Fruit fly (Drosophila melanogaster): ENCODE results near the gene CG17919.
A peak's percentile ranks its signal among the peaks of the same experiment; 100 is the strongest.

CG17919 gene

dm6 chr3R:6303738-6304137, 40.1 kb upstream of the CG17919 start, which contains the start of gene CG46396:
Gene CG46396, plus strand, starts transcription at chr3R:6304038.
- TF ChIP-seq Scr (GFP tag; IDR thresholded peaks at IDR 0.05; ENCODE audit: partially characterized antibody) (no peak), shn (GFP tag; optimal IDR thresholded peaks at IDR 0.05) (no peak), CG10654 (GFP tag; optimal IDR thresholded peaks at IDR 0.05) (no peak)

- TF ChIP-seq Blimp-1 (GFP tag; optimal IDR thresholded peaks at IDR 0.05) (peak; percentile 31), CG4404 (GFP tag; IDR thresholded peaks at IDR 0.05) (no peak), dimm (GFP tag; IDR thresholded peaks at IDR 0.05) (no peak), NfI (GFP tag; optimal IDR thresholded peaks at IDR 0.05) (no peak), hb (GFP tag; IDR thresholded peaks at IDR 0.05; ENCODE audit: partially characterized antibody) (0 out of 3 replicates have a peak, but pooled peaks have one; percentile 28), CG17385 (GFP tag; optimal IDR thresholded peaks at IDR 0.05) (no peak)
These were observed 38.9 kb upstream of the CG17919 start, which contains the start of gene Osi16 for dm6 chr3R:6304947-6305346. Gene Osi16, plus strand, starts transcription at chr3R:6305247.

dm6 chr3R:6306584-6306983, 37.2 kb upstream of the CG17919 start, which contains the start of gene CG46026:
Gene CG46026, plus strand, starts transcription at chr3R:6306884.
- no peak for TF ChIP-seq CG4360 (GFP tag; IDR thresholded peaks at IDR 0.05)
- no peak for TF ChIP-seq salm (tag; optimal IDR thresholded peaks at IDR 0.05)
- TF ChIP-seq nerfin-2 (GFP tag; IDR thresholded peaks at IDR 0.05; ENCODE audit: partially characterized antibody) = no peak
- TF ChIP-seq Stat92E (GFP tag; optimal IDR thresholded peaks at IDR 0.05) = no peak
- no peak for TF ChIP-seq CG7556 (GFP tag; optimal IDR thresholded peaks at IDR 0.05)
- TF ChIP-seq sima (GFP tag; optimal IDR thresholded peaks at IDR 0.05) = no peak

dm6 chr3R:6309676-6310075, 34.2 kb upstream of the CG17919 start, which contains the start of gene CG31560:
Gene CG31560, plus strand, starts transcription at chr3R:6309976.
- TF ChIP-seq sima (GFP tag; optimal IDR thresholded peaks at IDR 0.05) (no peak), CG7271 (tag; optimal IDR thresholded peaks at IDR 0.05) (no peak), CG12236 (GFP tag; optimal IDR thresholded peaks at IDR 0.05) (no peak), CG2116 (GFP tag; optimal IDR thresholded peaks at IDR 0.05) (no peak), ranshi (GFP tag; IDR thresholded peaks at IDR 0.05) (no peak), CG7839 (tag; optimal IDR thresholded peaks at IDR 0.05) (no peak), CG15479 (GFP tag; optimal IDR thresholded peaks at IDR 0.05) (no peak), twi (tag; optimal IDR thresholded peaks at IDR 0.05) (no peak), HHEX (GFP tag; optimal IDR thresholded peaks at IDR 0.05) (no peak), her (GFP tag; optimal IDR thresholded peaks at IDR 0.05) (no peak), chm (GFP tag; IDR thresholded peaks at IDR 0.05) (no peak), slou (GFP tag; optimal IDR thresholded peaks at IDR 0.05) (no peak), NfI (GFP tag; optimal IDR thresholded peaks at IDR 0.05) (no peak), cato (GFP tag; optimal IDR thresholded peaks at IDR 0.05; ENCODE audit: borderline replicate concordance) (no peak), gsb-n (tag; optimal IDR thresholded peaks at IDR 0.05) (no peak), sc (optimal IDR thresholded peaks at IDR 0.05) (no peak), sc (GFP tag; optimal IDR thresholded peaks at IDR 0.05) (no peak), fu2 (GFP tag; optimal IDR thresholded peaks at IDR 0.05) (no peak)

dm6 chr3R:6311641-6312259, 32.1 kb upstream of the CG17919 start, which contains the start of gene Osi17:
Gene Osi17, plus strand, starts transcription at chr3R:6311772.
- no peak for TF ChIP-seq Elba2 (GFP tag; optimal IDR thresholded peaks at IDR 0.05)
- TF ChIP-seq CG10147 (GFP tag; optimal IDR thresholded peaks at IDR 0.05) = no peak
- TF ChIP-seq ken (GFP tag; IDR thresholded peaks at IDR 0.05) = 0 out of 3 replicates have a peak, but pooled peaks have one; percentile 26
- TF ChIP-seq pum (GFP tag; optimal IDR thresholded peaks at IDR 0.05) = no peak
- peak; percentile 99 for TF ChIP-seq Blimp-1 (GFP tag; optimal IDR thresholded peaks at IDR 0.05)
- no peak for TF ChIP-seq lmd (GFP tag; IDR thresholded peaks at IDR 0.05)
- TF ChIP-seq CG11093 (GFP tag; IDR thresholded peaks at IDR 0.05) = 0 out of 3 replicates have a peak, but pooled peaks have one; percentile 11
- peak; percentile 22 for TF ChIP-seq Jarid2 (GFP tag; optimal IDR thresholded peaks at IDR 0.05)
- 0 out of 3 replicates have a peak, but pooled peaks have one; percentile 61 for TF ChIP-seq CG2199 (GFP tag; IDR thresholded peaks at IDR 0.05)
- TF ChIP-seq CG2875 (GFP tag; optimal IDR thresholded peaks at IDR 0.05) = no peak

All from whole organism, embryonic.